Fruit fly (Drosophila melanogaster) Kc167 (cell line): ENCODE results near the gene CG4820.

Experiments
- Myc ChIP-seq: fragments of >200 bp; optimal IDR thresholded peaks from 2 replicates; lab custom pipeline; 2017; ENCODE audit warnings: missing external identifiers
- Sin3A ChIP-seq: fragments of >200 bp; optimal IDR thresholded peaks from 2 replicates; lab custom pipeline; 2018; ENCODE audit warnings: missing external identifiers
- h ChIP-seq: fragments of >200 bp; optimal IDR thresholded peaks from 3 replicates; lab custom pipeline; 2018; ENCODE audit warnings: missing external identifiers
- insv ChIP-seq: fragments of >200 bp; optimal IDR thresholded peaks from 3 replicates; lab custom pipeline; 2018; ENCODE audit warnings: missing external identifiers
- psq ChIP-seq: fragments of >200 bp; optimal IDR thresholded peaks from 2 replicates; lab custom pipeline; 2017; ENCODE audit warnings: missing external identifiers
- ttk ChIP-seq: sonication (Bioruptor generic); optimal IDR thresholded peaks from 2 replicates; lab custom pipeline; 2017; ENCODE audit warnings: missing external identifiers

CG4820 gene

DNA sequence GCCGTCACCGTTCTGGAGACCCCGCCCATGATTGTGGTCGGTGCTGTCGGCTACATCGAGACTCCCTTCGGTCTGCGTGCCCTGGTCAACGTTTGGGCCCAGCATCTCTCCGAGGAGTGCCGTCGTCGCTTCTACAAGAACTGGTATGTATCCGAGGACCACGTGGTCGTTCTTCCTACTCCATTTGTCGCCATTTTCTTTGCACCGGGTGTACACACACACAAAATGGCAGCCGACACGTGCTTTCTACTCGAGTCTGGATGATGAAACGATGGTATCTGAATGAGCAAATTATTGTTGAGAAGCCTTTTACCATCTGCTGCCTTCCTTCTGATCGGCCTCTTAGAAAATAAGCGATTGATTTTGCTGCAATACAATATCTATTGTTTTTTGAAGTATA, 6.3 kb downstream of the CG4820 start:
- no peak for TF ChIP-seq insv (lab: Kevin White, UChicago)
- TF ChIP-seq psq: no peak
- no peak for TF ChIP-seq ttk (lab: Kevin White, UChicago)
- TF ChIP-seq Sin3A (lab: Kevin White, UChicago): no peak
- TF ChIP-seq Myc (lab: Kevin White, UChicago): no peak
- no peak for TF ChIP-seq h (lab: Kevin White, UChicago)

DNA sequence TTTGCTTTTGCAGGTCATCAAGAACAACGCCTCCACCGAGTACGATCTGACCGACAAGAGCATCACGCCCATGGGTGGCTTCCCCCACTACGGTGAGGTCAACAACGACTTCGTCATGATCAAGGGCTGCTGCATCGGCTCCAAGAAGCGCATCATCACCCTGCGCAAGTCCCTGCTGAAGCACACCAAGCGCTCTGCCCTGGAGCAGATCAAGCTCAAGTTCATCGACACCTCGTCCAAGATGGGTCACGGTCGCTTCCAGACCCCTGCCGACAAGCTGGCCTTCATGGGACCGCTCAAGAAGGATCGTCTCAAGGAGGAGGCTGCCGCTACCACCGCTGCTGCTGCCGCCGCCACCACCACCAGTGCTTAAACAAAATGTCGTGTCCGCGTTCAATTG, 8.1 kb downstream of the CG4820 start:
- TF ChIP-seq ttk (lab: Kevin White, UChicago): no peak
- no peak for TF ChIP-seq insv (lab: Kevin White, UChicago)
- TF ChIP-seq Sin3A (lab: Kevin White, UChicago): no peak
- no peak for TF ChIP-seq psq
- no peak for TF ChIP-seq h (lab: Kevin White, UChicago)
- no peak for TF ChIP-seq Myc (lab: Kevin White, UChicago)

DNA sequence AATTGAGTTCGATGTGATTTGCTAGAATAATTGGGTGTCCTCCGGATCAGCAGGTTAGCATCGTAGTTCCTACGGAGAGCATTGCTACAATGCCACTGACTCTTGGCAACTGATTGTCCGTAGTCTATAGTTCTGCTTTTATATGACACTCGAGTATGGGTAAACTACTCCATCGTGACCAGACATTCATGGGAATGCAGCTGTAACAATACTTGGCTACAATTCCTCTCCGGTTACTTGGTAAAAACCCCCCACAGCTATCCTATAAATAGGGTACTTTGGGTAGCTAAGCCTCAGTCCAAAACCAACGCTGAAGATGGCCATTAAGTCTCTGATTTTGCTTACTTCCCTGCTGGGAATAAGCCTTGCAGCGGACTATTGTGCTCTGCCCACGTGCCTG, 8.9 kb downstream of the CG4820 start, which contains the start of gene scpr-C:
Gene scpr-C (plus strand): TSS at position 301 of the 400 bp plus-strand sequence.
- no peak for TF ChIP-seq insv (lab: Kevin White, UChicago)
- TF ChIP-seq ttk (lab: Kevin White, UChicago): no peak
- TF ChIP-seq psq: no peak
- TF ChIP-seq Myc (lab: Kevin White, UChicago): no peak
- no peak for TF ChIP-seq Sin3A (lab: Kevin White, UChicago)
- TF ChIP-seq h (lab: Kevin White, UChicago): no peak

DNA sequence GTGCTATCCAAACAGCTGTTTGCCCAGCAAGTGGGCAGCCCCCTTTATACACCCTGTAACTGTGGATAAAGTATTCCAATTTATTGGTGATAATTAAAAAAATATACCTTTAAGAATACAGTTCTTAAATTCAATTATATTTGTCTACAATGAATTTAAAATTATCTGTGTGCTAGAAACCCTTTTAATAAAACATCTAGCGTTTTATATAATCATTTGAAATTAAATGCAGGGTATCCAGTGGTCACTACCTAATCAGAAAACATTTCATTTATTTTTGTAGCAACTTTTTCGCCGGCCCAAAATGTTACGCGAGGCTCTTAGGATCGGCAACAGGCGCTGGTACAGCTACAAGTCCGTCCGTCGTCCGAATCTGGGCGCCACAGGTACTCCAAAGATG, 10.2 kb downstream of the CG4820 start, which contains the start of gene CG17726:
Gene CG17726 (plus strand): TSS at position 267 of the 400 bp plus-strand sequence.
- TF ChIP-seq h (lab: Kevin White, UChicago) (no peak), Sin3A (lab: Kevin White, UChicago) (no peak), psq (no peak), ttk (lab: Kevin White, UChicago) (no peak), insv (lab: Kevin White, UChicago) (no peak), Myc (lab: Kevin White, UChicago) (no peak)

DNA sequence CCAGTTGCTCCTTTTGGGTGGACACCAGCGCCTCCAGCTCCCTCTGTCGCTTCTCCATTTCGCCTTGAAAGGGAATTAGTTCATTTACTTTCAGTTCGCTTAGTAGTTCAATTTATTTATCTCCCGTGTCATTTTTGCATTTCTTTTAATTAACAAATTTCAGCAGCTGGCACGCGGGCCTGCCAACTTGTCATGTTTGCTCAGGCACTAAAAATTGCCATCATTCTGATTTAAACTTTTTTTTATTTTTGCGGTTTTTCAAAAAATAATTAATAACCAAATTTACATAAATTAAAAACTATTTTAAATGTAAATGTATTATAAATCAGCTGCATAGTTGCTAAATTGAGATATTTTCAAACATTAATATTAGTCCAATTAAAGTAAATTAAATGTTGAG, 14.1 kb downstream of the CG4820 start, which contains the start of gene GCC88:
Gene GCC88 (minus strand): TSS at position 209 of the 400 bp plus-strand sequence.
- no peak for TF ChIP-seq psq
- no peak for TF ChIP-seq Myc (lab: Kevin White, UChicago)
- TF ChIP-seq h (lab: Kevin White, UChicago): no peak
- no peak for TF ChIP-seq insv (lab: Kevin White, UChicago)
- TF ChIP-seq Sin3A (lab: Kevin White, UChicago): no peak
- no peak for TF ChIP-seq ttk (lab: Kevin White, UChicago)

DNA sequence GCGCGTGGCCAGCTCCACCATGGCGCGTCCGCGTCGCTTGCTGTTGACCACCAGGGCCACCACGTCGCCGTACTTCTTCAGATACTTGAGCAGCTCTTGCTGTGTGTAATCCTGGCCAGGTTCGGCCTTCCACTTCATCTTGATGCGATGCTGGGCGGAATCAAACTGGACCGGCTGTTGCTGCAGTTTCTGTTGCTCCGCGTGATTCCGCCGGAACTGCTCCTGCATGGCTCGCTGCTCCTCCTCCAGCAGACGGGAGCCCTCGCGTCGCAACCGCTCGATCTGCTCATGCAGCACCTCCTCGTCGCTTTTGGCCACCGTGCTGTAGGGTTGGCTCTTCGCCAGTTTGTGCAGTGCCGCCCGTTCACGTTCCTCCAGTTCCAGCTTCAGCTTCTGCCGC, 14.7 kb downstream of the CG4820 start:
- TF ChIP-seq h (lab: Kevin White, UChicago) (no peak), ttk (lab: Kevin White, UChicago) (peak; percentile 67)

DNA sequence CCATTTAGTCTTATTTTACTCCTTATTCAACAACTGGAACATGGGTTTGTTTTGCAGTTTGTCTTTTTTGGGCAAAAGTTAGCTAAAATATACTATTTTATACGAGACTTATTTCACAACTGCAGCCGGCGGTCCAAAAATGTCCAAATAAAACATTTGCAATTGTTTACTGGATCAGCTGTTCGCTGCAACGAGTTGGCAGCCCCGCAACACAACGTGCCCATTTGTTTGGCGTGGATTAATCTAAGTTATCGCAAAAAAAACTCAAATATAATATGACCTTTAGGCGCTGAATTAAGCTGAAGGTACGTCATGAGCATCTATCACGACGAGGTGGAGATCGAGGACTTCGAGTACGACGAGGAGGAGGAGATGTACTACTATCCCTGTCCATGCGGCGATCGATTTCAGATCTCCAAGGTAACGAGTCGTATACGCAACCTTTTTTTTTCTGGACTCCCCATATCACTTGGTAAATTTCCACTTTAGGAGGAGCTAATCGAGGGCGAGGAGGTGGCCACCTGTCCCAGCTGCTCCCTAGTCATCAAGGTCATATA, 15.4 kb downstream of the CG4820 start, which contains the start of the genes CG17187 and Dph3:
Gene CG17187 (minus strand): TSS at position 175 of the 557 bp plus-strand sequence.
Gene Dph3 (plus strand): TSS at position 208 of the 557 bp plus-strand sequence.
- no peak for TF ChIP-seq psq
- no peak for TF ChIP-seq Myc (lab: Kevin White, UChicago)

DNA sequence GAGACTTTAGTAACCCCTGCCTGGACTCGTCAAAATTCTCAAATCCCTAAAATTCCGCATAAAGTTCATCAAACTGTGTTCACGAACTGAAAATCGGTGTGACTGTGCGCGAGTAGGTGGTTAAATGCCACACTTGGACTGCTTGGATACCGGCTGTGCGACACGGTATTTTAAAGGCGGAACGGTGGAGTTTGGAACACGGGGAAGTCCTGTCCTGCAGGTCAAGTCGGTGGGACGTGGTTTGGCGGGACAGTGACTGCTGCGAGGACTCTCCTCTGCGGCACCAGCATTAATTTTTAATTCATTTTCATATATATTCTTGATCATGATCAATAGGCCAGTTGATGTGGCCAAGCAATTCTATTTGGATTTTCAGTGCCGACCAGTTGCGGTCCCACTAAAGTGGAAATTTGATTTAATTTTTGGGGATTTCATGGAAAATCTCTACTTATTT, 18.6 kb downstream of the CG4820 start, which contains the start of the genes Arfip and CG17721:
Gene Arfip (minus strand): TSS at position 96 of the 454 bp plus-strand sequence.
Gene CG17721 (plus strand): TSS at position 223 of the 454 bp plus-strand sequence.
- TF ChIP-seq ttk (lab: Kevin White, UChicago): no peak
- no peak for TF ChIP-seq h (lab: Kevin White, UChicago)
- TF ChIP-seq insv (lab: Kevin White, UChicago): no peak
- TF ChIP-seq Sin3A (lab: Kevin White, UChicago): no peak
- no peak for TF ChIP-seq Myc (lab: Kevin White, UChicago)
- no peak for TF ChIP-seq psq

DNA sequence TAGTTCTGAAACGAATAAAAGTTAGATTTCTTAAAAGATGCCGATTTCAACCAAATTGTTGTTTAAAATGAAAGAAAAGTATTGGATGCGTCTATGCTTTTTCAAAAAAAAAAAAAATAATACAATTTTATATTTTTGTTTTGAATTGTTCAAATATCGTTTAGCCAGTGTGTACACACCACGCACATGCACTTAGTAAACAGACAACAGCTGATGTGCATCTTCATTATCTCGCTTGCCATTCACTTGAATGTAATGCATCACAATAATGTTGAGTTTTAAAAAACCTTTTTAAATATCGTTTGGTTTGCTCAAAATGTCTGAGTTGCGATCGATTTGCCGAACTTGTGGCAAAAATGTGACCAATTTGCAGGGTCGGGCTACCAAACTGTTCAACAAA, 19.7 kb downstream of the CG4820 start, which contains the start of gene CG31441:
Gene CG31441 (plus strand): TSS at position 246 of the 400 bp plus-strand sequence.
- TF ChIP-seq psq (no peak), ttk (lab: Kevin White, UChicago) (no peak), Sin3A (lab: Kevin White, UChicago) (no peak)

DNA sequence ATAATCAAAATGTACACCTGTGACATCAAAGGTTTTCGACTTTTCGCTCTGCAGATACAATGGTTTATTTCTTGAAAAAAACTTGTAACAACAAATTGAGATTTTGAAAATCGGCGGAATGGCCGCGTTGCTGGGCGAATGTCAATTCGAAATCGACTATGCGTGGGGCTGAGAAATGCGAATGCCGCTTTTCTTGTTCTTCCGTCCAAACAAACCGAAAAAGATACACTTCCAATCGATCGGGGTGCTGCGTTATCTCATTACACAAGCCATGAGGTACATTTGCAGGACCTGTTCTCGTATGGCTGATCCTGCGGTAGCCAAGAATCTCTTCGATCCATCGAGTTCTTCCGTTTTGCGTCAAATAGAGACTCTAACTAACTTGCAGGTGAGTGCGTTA, 21.3 kb downstream of the CG4820 start, which contains the start of gene CG31388:
Gene CG31388 (plus strand): TSS at position 218 of the 400 bp plus-strand sequence.
- TF ChIP-seq Sin3A (lab: Kevin White, UChicago) (no peak), insv (lab: Kevin White, UChicago) (no peak), h (lab: Kevin White, UChicago) (no peak), Myc (lab: Kevin White, UChicago) (no peak), ttk (lab: Kevin White, UChicago) (no peak), psq (no peak)

DNA sequence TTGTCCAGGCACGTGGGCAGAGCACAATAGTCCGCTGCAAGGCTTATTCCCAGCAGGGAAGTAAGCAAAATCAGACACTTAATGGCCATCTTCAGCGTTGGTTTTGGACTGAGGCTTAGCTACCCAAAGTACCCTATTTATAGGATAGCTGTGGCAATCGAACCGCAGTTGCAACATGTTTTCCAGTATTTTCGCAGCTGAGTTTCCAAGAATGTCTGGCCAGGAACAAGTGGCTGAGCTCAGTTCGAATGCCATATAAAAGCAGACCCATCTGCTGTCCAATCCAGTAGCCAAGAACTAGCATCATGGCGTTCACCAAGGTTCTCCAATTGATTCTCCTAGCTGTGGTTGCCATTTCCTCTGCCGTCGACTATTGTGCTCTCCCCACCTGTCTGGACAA, 24.6 kb downstream of the CG4820 start, which contains the start of the genes scpr-B and scpr-A:
Gene scpr-B (minus strand): TSS at position 101 of the 400 bp plus-strand sequence.
Gene scpr-A (plus strand): TSS at position 293 of the 400 bp plus-strand sequence.
- TF ChIP-seq psq (no peak), Myc (lab: Kevin White, UChicago) (no peak), h (lab: Kevin White, UChicago) (no peak), Sin3A (lab: Kevin White, UChicago) (no peak), insv (lab: Kevin White, UChicago) (no peak), ttk (lab: Kevin White, UChicago) (no peak)
